Worm (Caenorhabditis elegans) whole organism, young adult: ENCODE results near the gene ndab-1.

Experiments
- C06A6.2 ChIP-seq: fragments of 200-800 bp; sonication (Bioruptor generic); conservative IDR thresholded peaks from 2 replicates; pipeline ENCODE4 v1.3.6; 2022; ENCODE audit warnings: missing genetic modification characterization, missing compliant biosample characterization
- F10E7.11 ChIP-seq: sonication (generic microtip); optimal IDR thresholded peaks from 2 replicates; lab custom pipeline; 2017; ENCODE audit warnings: mild to moderate bottlenecking, missing genetic modification characterization, moderate library complexity, missing compliant biosample characterization
- lin-35 ChIP-seq, 3 experiments: fragments of 150-350 bp in 2 of 3; sonication (generic microtip) in 1 of 3; optimal IDR thresholded peaks; 2 replicates each; lab custom pipeline; 2014 to 2018; ENCODE audit warnings: missing biosample characterization in 3 of 3, missing genetic modification characterization in 3 of 3, missing genetic modification reagents in 3 of 3
- nhr-179 ChIP-seq: sonication (generic microtip); optimal IDR thresholded peaks from 2 replicates; lab custom pipeline; 2016; ENCODE audit warnings: mild to moderate bottlenecking, missing genetic modification characterization, missing compliant biosample characterization
- rcor-1 ChIP-seq: fragments of 200-800 bp; sonication (Bioruptor generic); IDR thresholded peaks from 2 replicates; pipeline ENCODE4 v1.3.6; 2022; ENCODE audit warnings: missing genetic modification reagents, missing genetic modification characterization, missing compliant biosample characterization
- snpc-1.3 ChIP-seq: sonication (generic microtip); optimal IDR thresholded peaks from 2 replicates; lab custom pipeline; 2017; ENCODE audit warnings: missing genetic modification characterization, mild to moderate bottlenecking, missing compliant biosample characterization, antibody characterized with exemption, moderate library complexity, missing genotype, missing genetic modification reagents; ENCODE audit not compliant: insufficient read depth
- snpc-3.4 ChIP-seq: sonication (generic microtip); optimal IDR thresholded peaks from 2 replicates; lab custom pipeline; 2017; ENCODE audit warnings: missing genetic modification characterization, mild to moderate bottlenecking, missing compliant biosample characterization, antibody characterized with exemption, moderate library complexity, missing genotype, missing genetic modification reagents
- snpc-4 ChIP-seq, 5 experiments: fragments of 150-350 bp in 1 of 5; sonication (generic microtip) in 4 of 5; optimal IDR thresholded peaks; 2 replicates each; lab custom pipeline; 2014 to 2018; ENCODE audit warnings: missing genetic modification characterization in 5 of 5, missing biosample characterization in 3 of 5, antibody characterized with exemption in 2 of 5, mild to moderate bottlenecking in 2 of 5, missing compliant biosample characterization in 2 of 5, missing genotype in 2 of 5, moderate library complexity in 2 of 5, missing genetic modification reagents in 1 of 5
- unc-130 ChIP-seq: sonication (generic microtip); optimal IDR thresholded peaks from 2 replicates; lab custom pipeline; 2016; ENCODE audit warnings: missing genetic modification reagents, missing genetic modification characterization, missing compliant biosample characterization
- ztf-3 ChIP-seq: fragments of 200-800 bp; sonication (Bioruptor generic); optimal IDR thresholded peaks from 2 replicates; lab custom pipeline; 2018; ENCODE audit warnings: mild to moderate bottlenecking, missing genetic modification characterization, missing compliant biosample characterization

- TF ChIP-seq snpc-1.3 (tag; lab: Kevin White, UChicago): no peak
- no peak for TF ChIP-seq lin-35 (GFP tag; optimal IDR thresholded peaks at IDR 0.05; lab: Kevin White, UChicago)
- TF ChIP-seq rcor-1 (GFP tag; lab: Robert Waterston, UW): no peak
- no peak for TF ChIP-seq nhr-179 (tag; lab: Kevin White, UChicago)
- TF ChIP-seq C06A6.2 (GFP tag; lab: Robert Waterston, UW): no peak
- no peak for TF ChIP-seq snpc-3.4 (tag; lab: Kevin White, UChicago)
- no peak for TF ChIP-seq unc-130 (GFP tag; lab: Kevin White, UChicago)
- TF ChIP-seq ztf-3 (GFP tag; lab: Kevin White, UChicago): no peak
- TF ChIP-seq F10E7.11 (tag; lab: Kevin White, UChicago): no peak
- TF ChIP-seq snpc-4 (GFP tag; optimal IDR thresholded peaks at IDR 0.05; lab: Kevin White, UChicago): no peak
- TF ChIP-seq snpc-4 (tag; optimal IDR thresholded peaks at IDR 0.05; lab: Kevin White, UChicago): no peak
Measured at ce11 chrIII:11937911-11938310, 22.4 kb upstream of the ndab-1 start.
